Worm (Caenorhabditis elegans) whole organism, L1 larva: ENCODE results near the gene aak-1.

ENCODE experiments used
- C16A3.4 ChIP-seq: fragments of 150-350 bp; optimal IDR thresholded peaks from 2 replicates; lab custom pipeline; 2014; ENCODE audit warnings: missing biosample characterization, missing genetic modification characterization
- C34B4.2 ChIP-seq: sonication (generic microtip); optimal IDR thresholded peaks from 2 replicates; lab custom pipeline; 2017; ENCODE audit warnings: mild to moderate bottlenecking, missing genetic modification characterization, missing compliant biosample characterization
- aha-1 ChIP-seq: fragments of 150-350 bp; optimal IDR thresholded peaks from 2 replicates; lab custom pipeline; 2014; ENCODE audit warnings: missing biosample characterization, missing genetic modification characterization
- aly-2 ChIP-seq: fragments of 150-350 bp; optimal IDR thresholded peaks from 2 replicates; lab custom pipeline; 2014; ENCODE audit warnings: missing biosample characterization, missing genetic modification characterization
- blmp-1 ChIP-seq: fragments of 150-350 bp; optimal IDR thresholded peaks from 2 replicates; lab custom pipeline; 2014; ENCODE audit warnings: missing biosample characterization, missing genetic modification characterization
- ceh-8 ChIP-seq: fragments of 200-800 bp; sonication (Bioruptor generic); optimal IDR thresholded peaks from 2 replicates; lab custom pipeline; 2018; ENCODE audit warnings: mild to moderate bottlenecking, missing genetic modification characterization, moderate library complexity, missing compliant biosample characterization
- ceh-82 ChIP-seq, 3 experiments: fragments of 150-350 bp in 1 of 3; sonication (generic microtip) in 2 of 3; optimal IDR thresholded peaks; 2 replicates each; lab custom pipeline; 2014 to 2017; ENCODE audit warnings: missing biosample characterization in 3 of 3, missing genetic modification characterization in 3 of 3
- ces-1 ChIP-seq: fragments of 150-350 bp; optimal IDR thresholded peaks from 2 replicates; lab custom pipeline; 2014; ENCODE audit warnings: missing biosample characterization, missing genetic modification reagents, missing genetic modification characterization
- dpl-1 ChIP-seq, 3 experiments: fragments of 150-350 bp in 2 of 3; sonication (generic microtip) in 1 of 3; optimal IDR thresholded peaks; 2 replicates each; lab custom pipeline; 2014 to 2017; ENCODE audit warnings: missing biosample characterization in 3 of 3, missing genetic modification characterization in 3 of 3, missing genetic modification reagents in 3 of 3
- dsc-1 ChIP-seq: sonication (generic microtip); optimal IDR thresholded peaks from 2 replicates; lab custom pipeline; 2016; ENCODE audit warnings: mild to moderate bottlenecking, missing genetic modification characterization, missing compliant biosample characterization
- efl-1 ChIP-seq, 4 experiments: fragments of 150-350 bp; optimal IDR thresholded peaks in 3 of 4; peaks in 1 of 4; 1 replicate in 1 of 4; 2 replicates in 3 of 4; lab custom pipeline; 2014; ENCODE audit warnings: missing biosample characterization in 2 of 4, missing genetic modification characterization in 2 of 4, missing genetic modification reagents in 2 of 4
- efl-3 ChIP-seq: fragments of 200-800 bp; sonication (Bioruptor generic); optimal IDR thresholded peaks from 2 replicates; lab custom pipeline; 2018; ENCODE audit warnings: mild to moderate bottlenecking, missing genetic modification characterization, missing compliant biosample characterization
- egl-13 ChIP-seq: sonication (generic microtip); optimal IDR thresholded peaks from 2 replicates; lab custom pipeline; 2016; ENCODE audit warnings: missing genotype, missing genetic modification reagents, missing genetic modification characterization, missing compliant biosample characterization
- egl-27 ChIP-seq, 2 experiments: fragments of 150-350 bp in 1 of 2; sonication (generic microtip); optimal IDR thresholded peaks; 3 replicates each; lab custom pipeline; 2017 to 2018; ENCODE audit warnings: missing biosample characterization in 2 of 2, missing genetic modification characterization in 2 of 2, missing genetic modification reagents in 2 of 2
- elt-3 ChIP-seq, 6 experiments: fragments of 150-350 bp in 1 of 6; sonication (generic microtip); optimal IDR thresholded peaks; 2 replicates each; lab custom pipeline; 2017 to 2018; ENCODE audit warnings: missing biosample characterization in 6 of 6, missing genetic modification characterization in 6 of 6, inconsistent platforms in 1 of 6
- ets-5 ChIP-seq: fragments of 200-800 bp; sonication (Bioruptor generic); IDR thresholded peaks from 2 replicates; pipeline ENCODE4 v1.3.6; 2022; ENCODE audit warnings: missing genetic modification characterization, missing compliant biosample characterization
- fkh-4 ChIP-seq: sonication (generic microtip); optimal IDR thresholded peaks from 2 replicates; lab custom pipeline; 2016; ENCODE audit warnings: missing compliant biosample characterization, missing genetic modification characterization, borderline replicate concordance
- grh-1 ChIP-seq: fragments of 200-800 bp; sonication (Bioruptor generic); IDR thresholded peaks from 2 replicates; pipeline ENCODE4 v1.3.6; 2022; ENCODE audit warnings: missing genetic modification reagents, missing genetic modification characterization, missing compliant biosample characterization
- hlh-4 ChIP-seq: sonication (generic microtip); optimal IDR thresholded peaks from 2 replicates; lab custom pipeline; 2016; ENCODE audit warnings: mild to moderate bottlenecking, missing genetic modification characterization, missing compliant biosample characterization
- hpl-2 ChIP-seq: fragments of 150-350 bp; optimal IDR thresholded peaks from 2 replicates; lab custom pipeline; 2014; ENCODE audit warnings: missing biosample characterization, missing genetic modification reagents, missing genetic modification characterization
- isw-1 ChIP-seq: fragments of 200-800 bp; sonication (Bioruptor generic); IDR thresholded peaks from 2 replicates; pipeline ENCODE4 v1.3.6; 2022; ENCODE audit warnings: missing genetic modification characterization, missing compliant biosample characterization
- jun-1 ChIP-seq: fragments of 150-350 bp; optimal IDR thresholded peaks from 2 replicates; lab custom pipeline; 2014; ENCODE audit warnings: missing biosample characterization, missing genetic modification reagents, missing genetic modification characterization
- lir-3 ChIP-seq: sonication (generic microtip); optimal IDR thresholded peaks from 2 replicates; lab custom pipeline; 2016; ENCODE audit warnings: mild to moderate bottlenecking, missing genetic modification characterization, moderate library complexity, missing compliant biosample characterization; ENCODE audit not compliant: poor library complexity
- lsy-2 ChIP-seq, 2 experiments: fragments of 150-350 bp; optimal IDR thresholded peaks; 2 replicates each; lab custom pipeline; 2014; ENCODE audit warnings: missing biosample characterization in 2 of 2, missing genetic modification characterization in 2 of 2
- mab-9 ChIP-seq: fragments of 200-800 bp; sonication (Bioruptor generic); IDR thresholded peaks from 2 replicates; pipeline ENCODE4 v1.3.6; 2022; ENCODE audit warnings: missing genetic modification reagents, missing genetic modification characterization, missing compliant biosample characterization
- mdl-1 ChIP-seq, 2 experiments: fragments of 150-350 bp; optimal IDR thresholded peaks; 2 replicates each; lab custom pipeline; 2014 to 2017; ENCODE audit warnings: missing biosample characterization in 2 of 2, missing genetic modification characterization in 2 of 2, inconsistent platforms in 1 of 2
- mef-2 ChIP-seq: fragments of 150-350 bp; optimal IDR thresholded peaks from 2 replicates; lab custom pipeline; 2014; ENCODE audit warnings: missing biosample characterization, missing genetic modification characterization
- mep-1 ChIP-seq: fragments of 150-350 bp; optimal IDR thresholded peaks from 2 replicates; lab custom pipeline; 2014; ENCODE audit warnings: missing biosample characterization, missing genetic modification characterization
- nhr-11 ChIP-seq: fragments of 150-350 bp; optimal IDR thresholded peaks from 2 replicates; lab custom pipeline; 2014; ENCODE audit warnings: missing biosample characterization, missing genetic modification characterization
- nhr-12 ChIP-seq: sonication (generic microtip); optimal IDR thresholded peaks from 2 replicates; lab custom pipeline; 2017; ENCODE audit warnings: missing biosample characterization, missing genetic modification characterization
- nhr-28 ChIP-seq: fragments of 150-350 bp; optimal IDR thresholded peaks from 2 replicates; lab custom pipeline; 2014; ENCODE audit warnings: missing biosample characterization, missing genetic modification characterization
- nhr-47 ChIP-seq: sonication (generic microtip); optimal IDR thresholded peaks from 2 replicates; lab custom pipeline; 2016; ENCODE audit warnings: mild to moderate bottlenecking, missing genetic modification characterization, moderate library complexity, missing compliant biosample characterization
- nhr-71 ChIP-seq: sonication (generic microtip); optimal IDR thresholded peaks from 2 replicates; lab custom pipeline; 2016; ENCODE audit warnings: mild to moderate bottlenecking, missing genetic modification characterization, moderate library complexity, missing compliant biosample characterization
- nhr-76 ChIP-seq: sonication (generic microtip); optimal IDR thresholded peaks from 2 replicates; lab custom pipeline; 2017; ENCODE audit warnings: missing biosample characterization, missing genetic modification characterization
- nhr-77 ChIP-seq: fragments of 150-350 bp; optimal IDR thresholded peaks from 2 replicates; lab custom pipeline; 2014; ENCODE audit warnings: missing biosample characterization, missing genetic modification characterization
- nhr-84 ChIP-seq: sonication (generic microtip); optimal IDR thresholded peaks from 2 replicates; lab custom pipeline; 2017; ENCODE audit warnings: missing biosample characterization, missing genetic modification characterization
- nhr-85 ChIP-seq: sonication (generic microtip); peaks from one replicate; lab custom pipeline; 2016; ENCODE audit warnings: missing genetic modification characterization, inconsistent platforms, missing compliant biosample characterization
- nhr-90 ChIP-seq: sonication (generic microtip); optimal IDR thresholded peaks from 2 replicates; lab custom pipeline; 2016; ENCODE audit warnings: mild to moderate bottlenecking, missing genetic modification characterization, missing compliant biosample characterization; ENCODE audit not compliant: poor library complexity
- pag-3 ChIP-seq: sonication (generic microtip); optimal IDR thresholded peaks from 2 replicates; lab custom pipeline; 2017; ENCODE audit warnings: missing genetic modification characterization, mild to moderate bottlenecking, missing compliant biosample characterization, antibody characterized with exemption, borderline replicate concordance; ENCODE audit not compliant: insufficient read depth
- skn-1 ChIP-seq: fragments of 150-350 bp; optimal IDR thresholded peaks from 2 replicates; lab custom pipeline; 2014; ENCODE audit warnings: missing biosample characterization, missing genetic modification characterization
- unc-130 ChIP-seq: fragments of 150-350 bp; optimal IDR thresholded peaks from 2 replicates; lab custom pipeline; 2017; ENCODE audit warnings: missing biosample characterization, missing genetic modification characterization, inconsistent platforms
- unc-62 ChIP-seq: fragments of 150-350 bp; optimal IDR thresholded peaks from 2 replicates; lab custom pipeline; 2014; ENCODE audit warnings: missing biosample characterization, missing genetic modification reagents, missing genetic modification characterization
- unc-86 ChIP-seq: sonication (generic microtip); optimal IDR thresholded peaks from 2 replicates; lab custom pipeline; 2016; ENCODE audit warnings: missing genetic modification characterization, missing compliant biosample characterization
- vab-15 ChIP-seq: sonication (generic microtip); optimal IDR thresholded peaks from 2 replicates; lab custom pipeline; 2017; ENCODE audit warnings: missing genotype, mild to moderate bottlenecking, missing genetic modification characterization, missing compliant biosample characterization
- xbp-1 ChIP-seq: sonication (generic microtip); optimal IDR thresholded peaks from 2 replicates; lab custom pipeline; 2016; ENCODE audit warnings: missing genetic modification characterization, missing compliant biosample characterization

aak-1 gene

DNA sequence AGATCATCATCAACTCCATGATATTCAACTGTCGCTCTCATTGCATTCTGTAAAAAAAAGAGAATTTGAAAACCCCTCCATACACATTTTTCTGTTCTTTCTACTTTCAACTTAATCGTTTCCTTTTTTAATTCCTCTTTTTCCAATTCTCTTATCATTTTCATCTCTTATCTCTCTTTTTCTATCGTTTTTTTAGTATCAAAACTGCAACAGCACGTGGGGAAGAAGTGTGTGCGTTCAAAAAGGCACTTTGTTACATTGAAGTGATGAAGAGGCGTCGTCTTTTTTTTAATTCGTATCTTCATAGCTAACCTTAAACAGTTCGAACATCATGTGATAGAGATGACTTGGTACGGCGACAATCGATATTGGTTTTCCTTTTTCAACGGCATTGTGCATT is 21.8 kb downstream of the aak-1 start (continued):
- peak; percentile 54 for TF ChIP-seq nhr-90 (tag; lab: Kevin White, UChicago)
- TF ChIP-seq unc-86 (tag; lab: Kevin White, UChicago), result no peak
- TF ChIP-seq mef-2 (tag; lab: Kevin White, UChicago), result no peak
- no peak for TF ChIP-seq C16A3.4 (tag; lab: Kevin White, UChicago)
- peak; percentile 10 for TF ChIP-seq nhr-47 (tag; lab: Kevin White, UChicago)
- TF ChIP-seq aha-1 (tag; lab: Kevin White, UChicago), result no peak
- TF ChIP-seq nhr-71 (tag; lab: Kevin White, UChicago), result peak; percentile 64
- TF ChIP-seq unc-62 (GFP tag; lab: Kevin White, UChicago), result no peak
- no peak for TF ChIP-seq nhr-77
- TF ChIP-seq efl-3, result no peak
- TF ChIP-seq lir-3 (tag; lab: Kevin White, UChicago), result no peak
- TF ChIP-seq nhr-85 (tag; lab: Kevin White, UChicago), result peak; percentile 90
- no peak for TF ChIP-seq ets-5 (GFP tag; lab: Robert Waterston, UW)
- TF ChIP-seq hlh-4 (tag; lab: Kevin White, UChicago), result no peak
- no peak for TF ChIP-seq C34B4.2 (tag; lab: Kevin White, UChicago)
- no peak for TF ChIP-seq egl-27 (tag; optimal IDR thresholded peaks at IDR 0.05; lab: Kevin White, UChicago)
- TF ChIP-seq ces-1, result no peak
- peak; percentile 28 for TF ChIP-seq jun-1 (tag; lab: Kevin White, UChicago)
- no peak for TF ChIP-seq nhr-84 (tag; lab: Kevin White, UChicago)
- no peak for TF ChIP-seq egl-13 (tag; lab: Kevin White, UChicago)
- TF ChIP-seq skn-1 (tag; lab: Kevin White, UChicago), result no peak
- TF ChIP-seq lsy-2 (tag; optimal IDR thresholded peaks at IDR 0.05; lab: Kevin White, UChicago), result peak in 1 of 2 experiments; percentile 43
- peak; percentile 5 for TF ChIP-seq mep-1 (tag; lab: Kevin White, UChicago)
- no peak for TF ChIP-seq grh-1
- no peak for TF ChIP-seq isw-1 (GFP tag; lab: Robert Waterston, UW)
- peak in 1 of 2 experiments; percentile 84 for TF ChIP-seq mdl-1 (tag; optimal IDR thresholded peaks at IDR 0.05; lab: Kevin White, UChicago)
- no peak for TF ChIP-seq ceh-82 (tag; optimal IDR thresholded peaks at IDR 0.05; lab: Kevin White, UChicago)
- TF ChIP-seq aly-2 (tag; lab: Kevin White, UChicago), result no peak
- peak in 1 of 2 experiments; percentile 39 for TF ChIP-seq efl-1 (optimal IDR thresholded peaks at IDR 0.05; lab: Kevin White, UChicago)
- TF ChIP-seq efl-1 (GFP tag; optimal IDR thresholded peaks at IDR 0.05 in 1 of 2; lab: Kevin White, UChicago), result peak; percentile 23 to 93
- TF ChIP-seq dpl-1 (GFP tag; optimal IDR thresholded peaks at IDR 0.05; lab: Kevin White, UChicago), result peak in 2 of 3 experiments; percentile 24 to 50
- TF ChIP-seq dsc-1 (tag; lab: Kevin White, UChicago), result no peak
- TF ChIP-seq ceh-8 (GFP tag; lab: Kevin White, UChicago), result no peak
- TF ChIP-seq pag-3 (tag; lab: Kevin White, UChicago), result no peak
- TF ChIP-seq nhr-12 (tag; lab: Kevin White, UChicago), result no peak
- TF ChIP-seq blmp-1 (tag; lab: Kevin White, UChicago), result peak; percentile 74
- TF ChIP-seq elt-3 (tag; optimal IDR thresholded peaks at IDR 0.05; lab: Kevin White, UChicago), result peak in 5 of 6 experiments; percentile 24 to 98 (median 76)
- no peak for TF ChIP-seq mab-9 (GFP tag; lab: Robert Waterston, UW)
- no peak for TF ChIP-seq nhr-28 (tag; lab: Kevin White, UChicago)
- TF ChIP-seq xbp-1 (tag; lab: Kevin White, UChicago), result no peak
- peak; percentile 11 for TF ChIP-seq unc-130 (tag; lab: Kevin White, UChicago)
- TF ChIP-seq fkh-4, result no peak
- no peak for TF ChIP-seq hpl-2 (GFP tag; lab: Kevin White, UChicago)
- no peak for TF ChIP-seq nhr-11 (tag; lab: Kevin White, UChicago)
- TF ChIP-seq nhr-76 (tag; lab: Kevin White, UChicago), result no peak
- no peak for TF ChIP-seq vab-15
